Fruit fly (Drosophila melanogaster): ENCODE results near the gene CG13895.
A peak's percentile ranks its signal among the peaks of the same experiment; 100 is the strongest.

Gene CG13895

DNA sequence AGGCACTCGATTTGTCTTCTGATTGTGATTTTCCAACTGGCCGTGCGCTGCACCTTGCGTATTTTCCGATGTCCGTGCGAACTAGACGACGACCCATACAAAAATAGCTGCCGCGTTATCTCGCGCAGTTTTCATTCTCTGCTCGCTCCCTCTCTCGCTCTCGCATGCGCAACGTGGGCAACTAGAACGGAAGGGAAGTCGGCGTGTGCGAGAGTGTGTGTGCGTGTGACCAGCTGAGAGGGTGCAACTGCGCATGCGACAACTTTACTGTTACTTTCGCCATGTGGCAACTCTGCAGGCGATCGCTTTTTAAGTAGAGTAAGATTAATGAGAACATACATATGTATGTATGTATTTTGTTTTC, 22.6 kb downstream of the CG13895 start, which contains the start of gene ebd1 (continued):
- TF ChIP-seq D19A (tag; optimal IDR thresholded peaks at IDR 0.05) (peak; percentile 8), CG30403 (GFP tag; optimal IDR thresholded peaks at IDR 0.05) (no peak), CG16815 (GFP tag; optimal IDR thresholded peaks at IDR 0.05) (no peak), NC2β (GFP tag; optimal IDR thresholded peaks at IDR 0.05) (no peak), gsb (GFP tag; IDR thresholded peaks at IDR 0.05) (no peak), Nf-YC (tag; optimal IDR thresholded peaks at IDR 0.05) (peak; percentile 20), esg (GFP tag; conservative IDR thresholded peaks at IDR 0.05) (no peak), CG14441 (GFP tag; IDR thresholded peaks at IDR 0.05) (no peak), CG33213 (GFP tag; optimal IDR thresholded peaks at IDR 0.05) (no peak), Ada2b (GFP tag; IDR thresholded peaks at IDR 0.05) (no peak), gfzf (GFP tag; optimal IDR thresholded peaks at IDR 0.05) (no peak), CG1792 (GFP tag; optimal IDR thresholded peaks at IDR 0.05) (no peak), tin (GFP tag; optimal IDR thresholded peaks at IDR 0.05) (no peak), onecut (GFP tag; IDR thresholded peaks at IDR 0.05) (no peak; the same call in 1 of the 2 replicates), tx (GFP tag; optimal IDR thresholded peaks at IDR 0.05) (no peak), CG7963 (GFP tag; IDR thresholded peaks at IDR 0.05; ENCODE audit: partially characterized antibody) (0 out of 3 replicates have a peak, but pooled peaks have one; percentile 29), Opbp (GFP tag; IDR thresholded peaks at IDR 0.05; ENCODE audit: partially characterized antibody) (no peak; the same call in 2 of the 3 replicates), CG9932 (GFP tag; IDR thresholded peaks at IDR 0.05) (no peak), Fer2 (tag; optimal IDR thresholded peaks at IDR 0.05) (no peak), phol (tag; optimal IDR thresholded peaks at IDR 0.05) (no peak), CG4617 (GFP tag; optimal IDR thresholded peaks at IDR 0.05; ENCODE audit: borderline replicate concordance) (no peak), fd96Cb (tag; optimal IDR thresholded peaks at IDR 0.05) (no peak), Oli (tag; optimal IDR thresholded peaks at IDR 0.05) (no peak), CG32772 (GFP tag; IDR thresholded peaks at IDR 0.05) (no peak), CG10267 (tag; optimal IDR thresholded peaks at IDR 0.05) (peak; percentile 27), tna (GFP tag; IDR thresholded peaks at IDR 0.05; ENCODE audit: partially characterized antibody) (no peak), run (tag; optimal IDR thresholded peaks at IDR 0.05) (no peak), Ptx1 (GFP tag; IDR thresholded peaks at IDR 0.05) (no peak), tll (GFP tag; optimal IDR thresholded peaks at IDR 0.05) (peak in 1 of 2 experiments; percentile 20), CG15269 (tag; optimal IDR thresholded peaks at IDR 0.05) (no peak), CG10431 (GFP tag; optimal IDR thresholded peaks at IDR 0.05) (no peak), bigmax (GFP tag; optimal IDR thresholded peaks at IDR 0.05) (no peak), CG13296 (GFP tag; optimal IDR thresholded peaks at IDR 0.05) (no peak), Meics (GFP tag; optimal IDR thresholded peaks at IDR 0.05) (no peak), CG3281 (GFP tag; optimal IDR thresholded peaks at IDR 0.05) (no peak), CG2199 (GFP tag; IDR thresholded peaks at IDR 0.05) (0 out of 3 replicates have a peak, but pooled peaks have one; percentile 49), CG14667 (GFP tag; IDR thresholded peaks at IDR 0.05) (no peak), CG14050 (GFP tag; IDR thresholded peaks at IDR 0.05) (no peak), crc (GFP tag; optimal IDR thresholded peaks at IDR 0.05) (no peak), sug (tag; optimal IDR thresholded peaks at IDR 0.05) (peak; percentile 19), Dfd (GFP tag; optimal IDR thresholded peaks at IDR 0.05) (no peak), twi (tag; optimal IDR thresholded peaks at IDR 0.05) (peak; percentile 56), Lpt (GFP tag; optimal IDR thresholded peaks at IDR 0.05) (no peak), PHDP (tag; optimal IDR thresholded peaks at IDR 0.05) (peak; percentile 27), Atf6 (GFP tag; IDR thresholded peaks at IDR 0.05) (no peak), gce (GFP tag; IDR thresholded peaks at IDR 0.05) (no peak), Hmx (GFP tag; optimal IDR thresholded peaks at IDR 0.05) (no peak), Side (GFP tag; optimal IDR thresholded peaks at IDR 0.05) (no peak), CG5953 (GFP tag; IDR thresholded peaks at IDR 0.05) (no peak), E2f1 (GFP tag; IDR thresholded peaks at IDR 0.05) (no peak), crp (GFP tag; optimal IDR thresholded peaks at IDR 0.05) (peak in 1 of 2 experiments; percentile 75), CG12236 (GFP tag; optimal IDR thresholded peaks at IDR 0.05) (no peak)

Measured in whole organism, embryonic.